Fruit fly (Drosophila melanogaster) whole organism, embryonic: ENCODE results near the gene Mgstl.

Source experiments
- Aef1 ChIP-seq: fragments of 200-800 bp; sonication (Bioruptor generic); IDR thresholded peaks from 3 replicates; pipeline ENCODE4 v1.3.6; 2022; ENCODE audit warnings: missing biosample characterization, missing genetic modification characterization
- Atf-2 ChIP-seq: fragments of 200-800 bp; sonication (Bioruptor generic); optimal IDR thresholded peaks from 2 replicates; lab custom pipeline; 2016; ENCODE audit warnings: missing biosample characterization, missing genetic modification characterization
- Awh ChIP-seq: fragments of 200-800 bp; sonication (Bioruptor generic); IDR thresholded peaks from 2 replicates; pipeline ENCODE4, ENCODE4 v1.3.6; 2022; ENCODE audit warnings: missing biosample characterization, missing genetic modification characterization
- CG10209 ChIP-seq: fragments of 200-800 bp; sonication (Bioruptor generic); optimal IDR thresholded peaks from 3 replicates; lab custom pipeline; 2017; ENCODE audit warnings: missing biosample characterization, mild to moderate bottlenecking, missing genetic modification characterization, missing genetic modification reagents
- CG10267 ChIP-seq: fragments of 200-800 bp; sonication (Bioruptor generic); optimal IDR thresholded peaks from 2 replicates; lab custom pipeline; 2018; ENCODE audit warnings: missing biosample characterization, mild to moderate bottlenecking, missing genetic modification characterization, moderate library complexity
- CG10274 ChIP-seq: fragments of 200-800 bp; sonication (Bioruptor generic); optimal IDR thresholded peaks from 3 replicates; lab custom pipeline; 2017; ENCODE audit warnings: missing biosample characterization, mild to moderate bottlenecking, missing genetic modification characterization
- CG10654 ChIP-seq: fragments of 200-800 bp; sonication (Bioruptor generic); optimal IDR thresholded peaks from 2 replicates; lab custom pipeline; 2016; ENCODE audit warnings: missing biosample characterization, missing genetic modification characterization
- CG12942 ChIP-seq: fragments of 200-800 bp; sonication (Bioruptor generic); optimal IDR thresholded peaks from 3 replicates; lab custom pipeline; 2016; ENCODE audit warnings: missing biosample characterization, missing genetic modification characterization
- CG14050 ChIP-seq: fragments of 200-800 bp; sonication (Bioruptor generic); IDR thresholded peaks from 3 replicates; pipeline ENCODE4 v1.3.6; 2022; ENCODE audit warnings: missing biosample characterization, missing genetic modification characterization
- CG14667 ChIP-seq: fragments of 200-800 bp; sonication (Bioruptor generic); IDR thresholded peaks from 2 replicates; pipeline ENCODE4 v1.3.6; 2022; ENCODE audit warnings: missing biosample characterization, missing genetic modification characterization
- CG14860 ChIP-seq: fragments of 200-800 bp; sonication (Bioruptor generic); IDR thresholded peaks from 3 replicates; pipeline ENCODE4 v1.3.6; 2022; ENCODE audit warnings: missing biosample characterization, missing genetic modification characterization; ENCODE audit not compliant: partially characterized antibody
- CG1602 ChIP-seq: fragments of 200-800 bp; sonication (Bioruptor generic); optimal IDR thresholded peaks from 3 replicates; lab custom pipeline; 2016; ENCODE audit warnings: missing biosample characterization, missing genetic modification characterization
- CG17568 ChIP-seq: fragments of 200-800 bp; sonication (Bioruptor generic); optimal IDR thresholded peaks from 2 replicates; lab custom pipeline; 2018; ENCODE audit warnings: missing biosample characterization, mild to moderate bottlenecking, missing genetic modification characterization, moderate library complexity
- CG18476 ChIP-seq: fragments of 200-800 bp; sonication (Bioruptor generic); optimal IDR thresholded peaks from 2 replicates; lab custom pipeline; 2016; ENCODE audit warnings: missing biosample characterization, mild to moderate bottlenecking, missing genetic modification characterization
- CG18599 ChIP-seq: fragments of 200-800 bp; sonication (Bioruptor generic); optimal IDR thresholded peaks from 3 replicates; lab custom pipeline; 2017; ENCODE audit warnings: missing biosample characterization, missing genetic modification characterization, mild to moderate bottlenecking, moderate library complexity, missing genetic modification reagents
- CG3163 ChIP-seq: fragments of 200-800 bp; sonication (Bioruptor generic); optimal IDR thresholded peaks from 3 replicates; lab custom pipeline; 2016; ENCODE audit warnings: missing biosample characterization, missing genetic modification characterization
- CG32532 ChIP-seq: fragments of 200-800 bp; sonication (Bioruptor generic); IDR thresholded peaks from 2 replicates; pipeline ENCODE4 v1.3.6; 2022; ENCODE audit warnings: missing biosample characterization, missing genetic modification characterization
- CG3838 ChIP-seq: fragments of 200-800 bp; sonication (Bioruptor generic); optimal IDR thresholded peaks from 3 replicates; lab custom pipeline; 2016; ENCODE audit warnings: missing biosample characterization, missing genetic modification characterization
- CG4617 ChIP-seq: fragments of 200-800 bp; sonication (Bioruptor generic); optimal IDR thresholded peaks from 3 replicates; lab custom pipeline; 2016; ENCODE audit warnings: missing biosample characterization, missing genetic modification characterization, borderline replicate concordance
- CG4820 ChIP-seq: fragments of 200-800 bp; sonication (Bioruptor generic); optimal IDR thresholded peaks from 3 replicates; lab custom pipeline; 2016; ENCODE audit warnings: missing biosample characterization, missing genetic modification characterization
- CG7786 ChIP-seq: fragments of 200-800 bp; sonication (Bioruptor generic); optimal IDR thresholded peaks from 2 replicates; lab custom pipeline; 2016; ENCODE audit warnings: missing biosample characterization, missing genetic modification characterization
- CHES-1-like ChIP-seq: fragments of 200-800 bp; sonication (Bioruptor generic); optimal IDR thresholded peaks from 2 replicates; lab custom pipeline; 2016; ENCODE audit warnings: missing biosample characterization, missing genetic modification characterization
- D19B ChIP-seq: fragments of 200-800 bp; sonication (Bioruptor generic); optimal IDR thresholded peaks from 2 replicates; lab custom pipeline; 2017; ENCODE audit warnings: missing biosample characterization, mild to moderate bottlenecking, missing genetic modification characterization
- HmgD ChIP-seq: fragments of 200-800 bp; sonication (Bioruptor generic); optimal IDR thresholded peaks from 3 replicates; lab custom pipeline; 2016; ENCODE audit warnings: missing biosample characterization, missing genetic modification characterization
- Lpt ChIP-seq: fragments of >200 bp; optimal IDR thresholded peaks from 2 replicates; lab custom pipeline; 2018; ENCODE audit warnings: missing biosample characterization, missing genetic modification characterization
- NC2α ChIP-seq: fragments of 200-800 bp; sonication (Bioruptor generic); optimal IDR thresholded peaks from 2 replicates; lab custom pipeline; 2016; ENCODE audit warnings: missing biosample characterization, missing genetic modification characterization
- Neu2 ChIP-seq: fragments of 200-800 bp; sonication (Bioruptor generic); optimal IDR thresholded peaks from 3 replicates; lab custom pipeline; 2016; ENCODE audit warnings: missing biosample characterization, missing genetic modification characterization, borderline replicate concordance
- NfI ChIP-seq: fragments of 200-800 bp; sonication (Bioruptor generic); optimal IDR thresholded peaks from 3 replicates; lab custom pipeline; 2018; ENCODE audit warnings: missing biosample characterization, mild to moderate bottlenecking, missing genetic modification characterization, moderate library complexity
- Vsx1 ChIP-seq: fragments of 200-800 bp; sonication (Bioruptor generic); optimal IDR thresholded peaks from 2 replicates; lab custom pipeline; 2017; ENCODE audit warnings: missing biosample characterization, mild to moderate bottlenecking, missing genetic modification characterization, missing genetic modification reagents
- Xrp1 ChIP-seq: fragments of 200-800 bp; sonication (Bioruptor generic); IDR thresholded peaks from 2 replicates; pipeline ENCODE4 v1.3.6; 2022; ENCODE audit warnings: missing biosample characterization, missing genetic modification characterization
- abd-A ChIP-seq: fragments of 200-800 bp; sonication (Bioruptor generic); optimal IDR thresholded peaks from 3 replicates; lab custom pipeline; 2019; ENCODE audit warnings: missing biosample characterization, mild to moderate bottlenecking, missing genetic modification characterization, moderate library complexity
- cato ChIP-seq: fragments of 200-800 bp; sonication (Bioruptor generic); optimal IDR thresholded peaks from 2 replicates; lab custom pipeline; 2016; ENCODE audit warnings: missing biosample characterization, missing genetic modification characterization, borderline replicate concordance
- cg ChIP-seq: fragments of 200-800 bp; sonication (Bioruptor generic); optimal IDR thresholded peaks from 3 replicates; lab custom pipeline; 2019; ENCODE audit warnings: missing biosample characterization, mild to moderate bottlenecking, missing genetic modification characterization, moderate library complexity
- crc ChIP-seq: fragments of 200-800 bp; sonication (Bioruptor generic); optimal IDR thresholded peaks from 2 replicates; lab custom pipeline; 2016; ENCODE audit warnings: missing biosample characterization, missing genetic modification characterization
- crol ChIP-seq: fragments of 200-800 bp; sonication (Bioruptor generic); IDR thresholded peaks from 2 replicates; pipeline ENCODE4 v1.3.6; 2022; ENCODE audit warnings: missing biosample characterization, missing genetic modification characterization
- cwo ChIP-seq: fragments of 200-800 bp; sonication (Bioruptor generic); optimal IDR thresholded peaks from 3 replicates; lab custom pipeline; 2017; ENCODE audit warnings: missing biosample characterization, missing genetic modification characterization, mild to moderate bottlenecking, moderate library complexity, missing genetic modification reagents
- danr ChIP-seq: fragments of 200-800 bp; sonication (Bioruptor generic); IDR thresholded peaks from 2 replicates; pipeline ENCODE4 v1.3.6; 2022; ENCODE audit warnings: missing biosample characterization, missing genetic modification characterization
- en ChIP-seq: fragments of 200-800 bp; sonication (Bioruptor generic); optimal IDR thresholded peaks from 2 replicates; lab custom pipeline; 2016; ENCODE audit warnings: missing biosample characterization, missing genetic modification characterization
- exex ChIP-seq: fragments of 200-800 bp; sonication (Bioruptor generic); optimal IDR thresholded peaks from 4 replicates; lab custom pipeline; 2018; ENCODE audit warnings: missing biosample characterization, mild to moderate bottlenecking, missing genetic modification characterization, moderate library complexity
- jigr1 ChIP-seq: fragments of 200-800 bp; sonication (Bioruptor generic); IDR thresholded peaks from 3 replicates; pipeline ENCODE4 v1.3.6; 2022; ENCODE audit warnings: missing biosample characterization, missing genetic modification characterization
- nmo ChIP-seq: fragments of 200-800 bp; sonication (Bioruptor generic); optimal IDR thresholded peaks from 2 replicates; lab custom pipeline; 2018; ENCODE audit warnings: missing biosample characterization, mild to moderate bottlenecking, missing genetic modification characterization, moderate library complexity
- onecut ChIP-seq: fragments of 200-800 bp; sonication (Bioruptor generic); IDR thresholded peaks from 2 replicates; pipeline ENCODE4 v1.3.6; 2022; ENCODE audit warnings: missing biosample characterization, missing genetic modification characterization
- pita ChIP-seq: fragments of 200-800 bp; sonication (Bioruptor generic); optimal IDR thresholded peaks from 2 replicates; lab custom pipeline; 2017; ENCODE audit warnings: missing biosample characterization, mild to moderate bottlenecking, missing genetic modification characterization
- pum ChIP-seq: fragments of 200-800 bp; sonication (Bioruptor generic); optimal IDR thresholded peaks from 2 replicates; lab custom pipeline; 2016; ENCODE audit warnings: missing biosample characterization, missing genetic modification characterization
- ranshi ChIP-seq: fragments of 200-800 bp; sonication (Bioruptor generic); IDR thresholded peaks from 2 replicates; pipeline ENCODE4 v1.3.6; 2022; ENCODE audit warnings: missing biosample characterization, missing genetic modification characterization
- schlank ChIP-seq: fragments of 200-800 bp; sonication (Bioruptor generic); optimal IDR thresholded peaks from 2 replicates; lab custom pipeline; 2018; ENCODE audit warnings: missing biosample characterization, mild to moderate bottlenecking, missing genetic modification characterization
- sd ChIP-seq: fragments of 200-800 bp; sonication (Bioruptor generic); optimal IDR thresholded peaks from 3 replicates; lab custom pipeline; 2018; ENCODE audit warnings: missing biosample characterization, mild to moderate bottlenecking, missing genetic modification characterization, moderate library complexity
- sens ChIP-seq: fragments of 200-800 bp; sonication (Bioruptor generic); peaks from one replicate; lab custom pipeline; 2016; ENCODE audit warnings: missing biosample characterization, missing genetic modification characterization
- so ChIP-seq: fragments of 200-800 bp; sonication (Bioruptor generic); IDR thresholded peaks from 3 replicates; pipeline ENCODE4 v1.3.6; 2022; ENCODE audit warnings: missing biosample characterization, missing genetic modification characterization
- tap ChIP-seq: fragments of 200-800 bp; optimal IDR thresholded peaks from 3 replicates; lab custom pipeline; 2019; ENCODE audit warnings: missing biosample characterization, mild to moderate bottlenecking, missing genetic modification characterization, moderate library complexity

Gene Mgstl

DNA sequence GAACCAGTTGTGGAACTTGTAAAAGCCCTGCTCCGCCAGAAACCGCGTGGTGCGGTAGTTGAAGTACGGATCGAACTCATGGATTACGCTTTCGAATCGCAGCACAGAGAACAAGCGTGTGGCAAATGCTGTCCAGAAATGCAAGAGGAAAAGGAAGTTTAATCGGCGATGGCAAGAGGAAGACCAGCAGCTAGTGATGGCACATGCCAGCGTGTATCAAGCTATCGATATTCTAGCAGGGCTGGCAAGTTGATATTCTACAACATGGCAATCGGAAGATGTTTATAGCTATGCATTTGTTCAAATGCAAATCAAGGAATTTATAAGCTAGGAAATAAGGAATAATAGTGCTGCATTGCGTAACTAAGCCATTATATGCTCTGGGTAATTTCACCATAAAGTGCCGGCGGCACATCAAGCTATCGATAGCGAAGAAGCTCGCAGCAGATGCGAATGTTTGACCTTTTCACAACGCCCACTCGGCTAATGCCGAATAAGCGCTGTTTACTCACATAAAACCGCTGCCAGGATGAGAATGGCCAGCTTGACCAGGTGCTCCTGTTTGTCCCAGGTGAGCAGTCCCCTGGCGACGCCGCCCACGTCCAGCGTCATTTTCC, 11.3 kb downstream of the Mgstl start (continued):
- TF ChIP-seq so (GFP tag; lab: Robert Waterston, UW): peak; percentile 76
- peak; percentile 43 for TF ChIP-seq NC2α (GFP tag; lab: Kevin White, UChicago)
- TF ChIP-seq D19B (GFP tag; lab: Kevin White, UChicago): peak; percentile 49
- peak; percentile 43 for TF ChIP-seq sd (tag; lab: Kevin White, UChicago)
- TF ChIP-seq pita (GFP tag; lab: Kevin White, UChicago): no peak
- peak; percentile 80 for TF ChIP-seq CG14860
- peak; percentile 70 for TF ChIP-seq Awh (GFP tag; lab: Robert Waterston, UW)
- TF ChIP-seq CG18599 (GFP tag; lab: Kevin White, UChicago): peak; percentile 85
- TF ChIP-seq cato: peak; percentile 27
- TF ChIP-seq CHES-1-like (GFP tag; lab: Kevin White, UChicago): peak; percentile 76
- peak; percentile 41 for TF ChIP-seq en (GFP tag; lab: Kevin White, UChicago)
- peak; percentile 27 for TF ChIP-seq CG4820 (GFP tag; lab: Kevin White, UChicago)
- peak; percentile 83 for TF ChIP-seq onecut (GFP tag; lab: Robert Waterston, UW)
- TF ChIP-seq CG17568: peak; percentile 73
- peak; percentile 82 for TF ChIP-seq Vsx1
- peak; percentile 22; the same call in 1 of the 2 replicates for TF ChIP-seq CG14667
- peak; percentile 84 for TF ChIP-seq CG32532 (GFP tag; lab: Robert Waterston, UW)
- peak; percentile 61 for TF ChIP-seq CG10267 (tag; lab: Kevin White, UChicago)
- TF ChIP-seq sens: peak; percentile 92
- TF ChIP-seq exex (tag; lab: Kevin White, UChicago): peak; percentile 56
- TF ChIP-seq CG12942 (GFP tag; lab: Kevin White, UChicago): peak; percentile 56
- peak; percentile 86 for TF ChIP-seq schlank (tag; lab: Kevin White, UChicago)
- peak; percentile 55 for TF ChIP-seq tap (tag; lab: Kevin White, UChicago)
- peak; percentile 71 for TF ChIP-seq HmgD
- TF ChIP-seq abd-A (tag; lab: Kevin White, UChicago): peak; percentile 5
- no peak for TF ChIP-seq CG1602 (GFP tag; lab: Kevin White, UChicago)
- peak; percentile 65 for TF ChIP-seq nmo (GFP tag; lab: Kevin White, UChicago)
- TF ChIP-seq CG4617 (GFP tag; lab: Kevin White, UChicago): peak; percentile 43
- no peak for TF ChIP-seq danr (GFP tag; lab: Robert Waterston, UW)
- peak; percentile 72 for TF ChIP-seq CG10274 (GFP tag; lab: Kevin White, UChicago)
- no peak for TF ChIP-seq jigr1
- no peak for TF ChIP-seq cg
- TF ChIP-seq CG18476 (GFP tag; lab: Kevin White, UChicago): no peak
- TF ChIP-seq CG3163 (GFP tag; lab: Kevin White, UChicago): peak; percentile 59
- TF ChIP-seq NfI: peak; percentile 87
- TF ChIP-seq ranshi (GFP tag; lab: Robert Waterston, UW): peak; percentile 70
- peak; percentile 33 for TF ChIP-seq pum (GFP tag; lab: Kevin White, UChicago)
- TF ChIP-seq CG10209: peak; percentile 70
- peak; percentile 57 for TF ChIP-seq Aef1 (GFP tag; lab: Robert Waterston, UW)
- peak; percentile 22 for TF ChIP-seq crc (GFP tag; lab: Kevin White, UChicago)
- no peak for TF ChIP-seq crol (GFP tag; lab: Robert Waterston, UW)
- peak; percentile 63 for TF ChIP-seq cwo (GFP tag; lab: Kevin White, UChicago)
- no peak for TF ChIP-seq Xrp1 (GFP tag; lab: Robert Waterston, UW)
- TF ChIP-seq CG14050: peak; percentile 40; the same call in 1 of the 3 replicates
- no peak for TF ChIP-seq Lpt (GFP tag; lab: Kevin White, UChicago)
- TF ChIP-seq CG10654 (GFP tag; lab: Kevin White, UChicago): peak; percentile 51
- TF ChIP-seq CG3838 (GFP tag; lab: Kevin White, UChicago): peak; percentile 3
- no peak for TF ChIP-seq Neu2
- TF ChIP-seq Atf-2: peak; percentile 42
- TF ChIP-seq CG7786 (GFP tag; lab: Kevin White, UChicago): peak; percentile 69
